Fruit fly (Drosophila melanogaster) whole organism, embryonic: ENCODE data around the gene CG16852.
A peak's percentile ranks its signal among the peaks of the same experiment; 100 is the strongest.

Experiments
- CG10366 ChIP-seq: fragments of 200-800 bp; sonication (Bioruptor generic); IDR thresholded peaks from 2 replicates; pipeline ENCODE4 v1.3.6; 2022; ENCODE audit warnings: missing biosample characterization, missing genetic modification characterization
- CG12155 ChIP-seq: fragments of 200-800 bp; sonication (Bioruptor generic); optimal IDR thresholded peaks from 3 replicates; lab custom pipeline; 2016; ENCODE audit warnings: missing biosample characterization, missing genetic modification characterization
- CG12659 ChIP-seq: fragments of 200-800 bp; sonication (Bioruptor generic); optimal IDR thresholded peaks from 3 replicates; lab custom pipeline; 2017; ENCODE audit warnings: mild to moderate bottlenecking, missing biosample characterization, missing genetic modification reagents, missing genetic modification characterization
- CG13775 ChIP-seq: fragments of 200-800 bp; sonication (Bioruptor generic); optimal IDR thresholded peaks from 3 replicates; lab custom pipeline; 2017; ENCODE audit warnings: missing biosample characterization, mild to moderate bottlenecking, missing genetic modification characterization
- CG14965 ChIP-seq: fragments of 200-800 bp; sonication (Bioruptor generic); optimal IDR thresholded peaks from 2 replicates; lab custom pipeline; 2016; ENCODE audit warnings: missing biosample characterization, missing genetic modification characterization, borderline replicate concordance
- CG16815 ChIP-seq: fragments of 200-800 bp; sonication (Bioruptor generic); optimal IDR thresholded peaks from 3 replicates; lab custom pipeline; 2017; ENCODE audit warnings: missing biosample characterization, mild to moderate bottlenecking, missing genetic modification characterization
- CG30403 ChIP-seq: fragments of 200-800 bp; sonication (Bioruptor generic); optimal IDR thresholded peaks from 3 replicates; lab custom pipeline; 2016; ENCODE audit warnings: missing biosample characterization, missing genetic modification characterization
- CG3726 ChIP-seq: fragments of 200-800 bp; sonication (Bioruptor generic); IDR thresholded peaks from 3 replicates; pipeline ENCODE4, ENCODE4 v1.3.6; 2022; ENCODE audit warnings: missing biosample characterization, missing genetic modification characterization
- CG4424 ChIP-seq: fragments of 200-800 bp; sonication (Bioruptor generic); optimal IDR thresholded peaks from 3 replicates; lab custom pipeline; 2016; ENCODE audit warnings: missing biosample characterization, missing genetic modification characterization
- CG4707 ChIP-seq: fragments of 200-800 bp; sonication (Bioruptor generic); optimal IDR thresholded peaks from 2 replicates; lab custom pipeline; 2018; ENCODE audit warnings: missing biosample characterization, mild to moderate bottlenecking, missing genetic modification characterization, moderate library complexity
- CG4854 ChIP-seq: fragments of 200-800 bp; sonication (Bioruptor generic); optimal IDR thresholded peaks from 2 replicates; lab custom pipeline; 2016; ENCODE audit warnings: missing biosample characterization, missing genetic modification characterization, inconsistent platforms
- CG6175 ChIP-seq: fragments of 200-800 bp; sonication (Bioruptor generic); IDR thresholded peaks from 3 replicates; pipeline ENCODE4 v1.3.6; 2022; ENCODE audit warnings: missing biosample characterization, missing genetic modification characterization
- CG6765 ChIP-seq: fragments of 200-800 bp; sonication (Bioruptor generic); optimal IDR thresholded peaks from 3 replicates; lab custom pipeline; 2017; ENCODE audit warnings: missing biosample characterization, mild to moderate bottlenecking, missing genetic modification characterization
- CG7963 ChIP-seq: fragments of 200-800 bp; sonication (Bioruptor generic); IDR thresholded peaks from 3 replicates; pipeline ENCODE4 v1.3.6; 2022; ENCODE audit warnings: missing biosample characterization, missing genetic modification characterization; ENCODE audit not compliant: partially characterized antibody
- CG7987 ChIP-seq: fragments of 200-800 bp; sonication (Bioruptor generic); optimal IDR thresholded peaks from 2 replicates; lab custom pipeline; 2018; ENCODE audit warnings: missing biosample characterization, mild to moderate bottlenecking, missing genetic modification characterization, moderate library complexity
- Camta ChIP-seq: fragments of 200-800 bp; sonication (Bioruptor generic); optimal IDR thresholded peaks from 2 replicates; lab custom pipeline; 2016; ENCODE audit warnings: missing biosample characterization, missing genetic modification characterization
- Dad ChIP-seq: fragments of 200-800 bp; sonication (Bioruptor generic); optimal IDR thresholded peaks from 3 replicates; lab custom pipeline; 2016; ENCODE audit warnings: missing biosample characterization, missing genetic modification characterization
- Dbx ChIP-seq: fragments of 200-800 bp; sonication (Bioruptor generic); IDR thresholded peaks from 3 replicates; pipeline ENCODE4 v1.3.6; 2022; ENCODE audit warnings: missing biosample characterization, missing genetic modification characterization
- Dek ChIP-seq: fragments of 200-800 bp; sonication (Bioruptor generic); optimal IDR thresholded peaks from 3 replicates; lab custom pipeline; 2019; ENCODE audit warnings: missing biosample characterization, mild to moderate bottlenecking, missing genetic modification characterization, moderate library complexity
- Dip2 ChIP-seq: fragments of 200-800 bp; sonication (Bioruptor generic); IDR thresholded peaks from 2 replicates; pipeline ENCODE4 v1.3.6; 2022; ENCODE audit warnings: missing biosample characterization, missing genetic modification characterization
- Dref ChIP-seq: fragments of 200-800 bp; sonication (Bioruptor generic); IDR thresholded peaks from 2 replicates; pipeline ENCODE4 v1.3.6; 2022; ENCODE audit warnings: missing biosample characterization, missing genetic modification characterization
- HLH4C ChIP-seq: fragments of 200-800 bp; sonication (Bioruptor generic); IDR thresholded peaks from 3 replicates; pipeline ENCODE4 v1.3.6; 2022; ENCODE audit warnings: missing biosample characterization, missing genetic modification characterization; ENCODE audit not compliant: partially characterized antibody
- Hmx ChIP-seq: fragments of 200-800 bp; sonication (Bioruptor generic); optimal IDR thresholded peaks from 2 replicates; lab custom pipeline; 2016; ENCODE audit warnings: missing biosample characterization, missing genetic modification characterization
- Lim3 ChIP-seq: fragments of 200-800 bp; sonication (Bioruptor generic); IDR thresholded peaks from 2 replicates; pipeline ENCODE4 v1.3.6; 2022; ENCODE audit warnings: missing biosample characterization, missing genetic modification characterization
- Sin3A ChIP-seq: fragments of >200 bp; optimal IDR thresholded peaks from 2 replicates; lab custom pipeline; 2018
- Six4 ChIP-seq: fragments of 200-800 bp; sonication (Bioruptor generic); optimal IDR thresholded peaks from 2 replicates; lab custom pipeline; 2016; ENCODE audit warnings: missing biosample characterization, missing genetic modification characterization
- Sry-β ChIP-seq: fragments of 200-800 bp; sonication (Bioruptor generic); optimal IDR thresholded peaks from 2 replicates; lab custom pipeline; 2018; ENCODE audit warnings: missing biosample characterization, mild to moderate bottlenecking, missing genetic modification characterization, moderate library complexity
- Sry-δ ChIP-seq: fragments of 200-800 bp; sonication (Bioruptor generic); optimal IDR thresholded peaks from 2 replicates; lab custom pipeline; 2016; ENCODE audit warnings: missing biosample characterization, missing genetic modification characterization
- ap ChIP-seq: fragments of 200-800 bp; sonication (Bioruptor generic); IDR thresholded peaks from 2 replicates; pipeline ENCODE4 v1.3.6; 2022; ENCODE audit warnings: missing biosample characterization, missing genetic modification characterization
- cad ChIP-seq: fragments of >200 bp; optimal IDR thresholded peaks from 2 replicates; lab custom pipeline; 2017; ENCODE audit warnings: missing biosample characterization, missing genetic modification characterization
- cas ChIP-seq: fragments of 200-800 bp; sonication (Bioruptor generic); IDR thresholded peaks from 2 replicates; pipeline ENCODE4 v1.3.6; 2022; ENCODE audit warnings: missing biosample characterization, missing genetic modification characterization
- ci ChIP-seq: fragments of 200-800 bp; sonication (Bioruptor generic); IDR thresholded peaks from 3 replicates; pipeline ENCODE4 v1.3.6; 2022; ENCODE audit warnings: missing biosample characterization, missing genetic modification characterization
- cwo ChIP-seq: fragments of 200-800 bp; sonication (Bioruptor generic); optimal IDR thresholded peaks from 3 replicates; lab custom pipeline; 2017; ENCODE audit warnings: missing biosample characterization, missing genetic modification characterization, mild to moderate bottlenecking, moderate library complexity, missing genetic modification reagents
- ems ChIP-seq: fragments of 200-800 bp; sonication (Bioruptor generic); optimal IDR thresholded peaks from 3 replicates; lab custom pipeline; 2016; ENCODE audit warnings: missing biosample characterization, missing genetic modification characterization
- fd96Cb ChIP-seq: fragments of 200-800 bp; sonication (Bioruptor generic); optimal IDR thresholded peaks from 2 replicates; lab custom pipeline; 2018; ENCODE audit warnings: missing biosample characterization, mild to moderate bottlenecking, missing genetic modification characterization, moderate library complexity
- gsb-n ChIP-seq: fragments of 200-800 bp; sonication (Bioruptor generic); optimal IDR thresholded peaks from 3 replicates; lab custom pipeline; 2018; ENCODE audit warnings: missing biosample characterization, mild to moderate bottlenecking, missing genetic modification characterization
- klu ChIP-seq: fragments of 200-800 bp; sonication (Bioruptor generic); IDR thresholded peaks from 2 replicates; pipeline ENCODE4 v1.3.6; 2022; ENCODE audit warnings: missing biosample characterization, missing genetic modification characterization
- lbe ChIP-seq: fragments of 200-800 bp; sonication (Bioruptor generic); optimal IDR thresholded peaks from 2 replicates; lab custom pipeline; 2016; ENCODE audit warnings: missing biosample characterization, mild to moderate bottlenecking, missing genetic modification characterization
- luna ChIP-seq: fragments of 200-800 bp; sonication (Bioruptor generic); optimal IDR thresholded peaks from 2 replicates; lab custom pipeline; 2016; ENCODE audit warnings: missing biosample characterization, missing genetic modification characterization
- oc ChIP-seq: fragments of 200-800 bp; sonication (Bioruptor generic); optimal IDR thresholded peaks from 2 replicates; lab custom pipeline; 2018; ENCODE audit warnings: missing biosample characterization, mild to moderate bottlenecking, missing genetic modification characterization, moderate library complexity
- pho ChIP-seq: fragments of 200-800 bp; sonication (Bioruptor generic); optimal IDR thresholded peaks from 2 replicates; lab custom pipeline; 2016; ENCODE audit warnings: missing biosample characterization, missing genetic modification characterization
- pzg ChIP-seq: fragments of 200-800 bp; sonication (Bioruptor generic); optimal IDR thresholded peaks from 3 replicates; lab custom pipeline; 2018; ENCODE audit warnings: missing biosample characterization, mild to moderate bottlenecking, missing genetic modification characterization, moderate library complexity
- sc ChIP-seq, 3 experiments: fragments of >200 bp in 2 of 3; fragments of 200-800 bp in 1 of 3; sonication (Bioruptor generic) in 1 of 3; optimal IDR thresholded peaks; 2 replicates in 2 of 3; 3 replicates in 1 of 3; lab custom pipeline; 2017; ENCODE audit warnings: mild to moderate bottlenecking in 1 of 3, missing biosample characterization in 1 of 3, missing genetic modification characterization in 1 of 3, missing genetic modification reagents in 1 of 3
- sisA ChIP-seq: fragments of 200-800 bp; sonication (Bioruptor generic); IDR thresholded peaks from 2 replicates; pipeline ENCODE4 v1.3.6; 2022; ENCODE audit warnings: missing biosample characterization, missing genetic modification characterization
- tna ChIP-seq: fragments of 200-800 bp; sonication (Bioruptor generic); IDR thresholded peaks from 2 replicates; pipeline ENCODE4 v1.3.6; 2022; ENCODE audit warnings: missing biosample characterization, missing genetic modification characterization; ENCODE audit not compliant: partially characterized antibody
- unc-4 ChIP-seq: fragments of 200-800 bp; sonication (Bioruptor generic); IDR thresholded peaks from 2 replicates; pipeline ENCODE4 v1.3.6; 2022; ENCODE audit warnings: missing biosample characterization, missing genetic modification characterization; ENCODE audit not compliant: partially characterized antibody
- vfl ChIP-seq: fragments of 200-800 bp; sonication (Bioruptor generic); optimal IDR thresholded peaks from 2 replicates; lab custom pipeline; 2016; ENCODE audit warnings: missing biosample characterization, missing genetic modification characterization
- vvl ChIP-seq: fragments of 200-800 bp; sonication (Bioruptor generic); IDR thresholded peaks from 2 replicates; pipeline ENCODE4 v1.3.6; 2022; ENCODE audit warnings: missing biosample characterization, missing genetic modification characterization
- zen2 ChIP-seq: fragments of 200-800 bp; sonication (Bioruptor generic); IDR thresholded peaks from 3 replicates; pipeline ENCODE4 v1.3.6; 2022; ENCODE audit warnings: missing biosample characterization, missing genetic modification characterization; ENCODE audit not compliant: partially characterized antibody

Gene CG16852

DNA sequence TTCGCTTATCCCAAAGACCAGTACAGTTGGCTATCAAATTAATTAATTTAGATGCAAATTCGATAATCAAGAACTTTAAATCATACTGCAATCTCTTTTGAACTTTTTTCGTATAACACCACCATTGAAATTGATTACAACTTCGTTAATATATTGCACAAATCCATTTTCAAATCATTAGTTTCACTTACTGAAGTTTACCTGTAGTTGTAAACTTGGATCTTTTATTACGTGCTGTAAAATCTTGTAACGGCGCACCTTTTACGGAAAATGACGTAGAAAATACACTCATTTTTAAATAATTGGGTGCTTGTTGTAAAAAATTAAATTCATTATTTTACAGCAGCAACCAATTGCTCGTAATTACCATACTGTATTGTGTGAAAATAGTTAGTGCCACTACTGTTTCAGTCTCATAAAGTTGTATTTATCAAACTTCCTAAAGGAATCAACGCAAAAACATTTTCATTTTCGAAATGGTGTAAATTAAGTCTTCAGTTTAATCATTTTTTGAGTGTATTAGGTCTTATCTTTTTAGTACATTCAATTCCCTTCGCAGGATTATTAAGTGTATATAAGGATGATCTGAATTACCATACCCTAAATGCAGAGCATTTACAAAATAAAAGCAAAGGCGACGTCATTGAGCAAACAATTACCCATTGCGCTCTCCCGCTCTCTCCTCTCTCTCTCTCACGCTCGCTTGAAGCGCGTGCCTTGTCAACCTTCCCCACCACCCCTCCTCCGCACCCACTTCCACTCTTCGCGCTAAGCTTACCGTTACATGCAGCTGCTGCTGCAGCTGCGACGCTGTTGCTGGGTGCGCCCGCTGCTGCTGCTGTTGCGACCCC is 28.1 kb upstream of the CG16852 start (continued):
- TF ChIP-seq CG14965 (no peak), Dek (tag; lab: Kevin White, UChicago) (no peak), cas (GFP tag; lab: Robert Waterston, UW) (no peak), cad (GFP tag; lab: Kevin White, UChicago) (no peak), Sry-δ (GFP tag; lab: Kevin White, UChicago) (no peak), pho (GFP tag; lab: Kevin White, UChicago) (no peak), ems (peak; percentile 13), sisA (GFP tag; lab: Robert Waterston, UW) (peak; percentile 35), vfl (GFP tag; lab: Kevin White, UChicago) (no peak), CG4707 (GFP tag; lab: Kevin White, UChicago) (no peak), CG7987 (no peak), CG6175 (peak; percentile 56; the same call in 2 of the 3 replicates), CG12155 (GFP tag; lab: Kevin White, UChicago) (peak; percentile 2), Six4 (GFP tag; lab: Kevin White, UChicago) (no peak), lbe (GFP tag; lab: Kevin White, UChicago) (no peak), luna (GFP tag; lab: Kevin White, UChicago) (no peak), CG16815 (GFP tag; lab: Kevin White, UChicago) (no peak), gsb-n (tag; lab: Kevin White, UChicago) (no peak), Sin3A (no peak), fd96Cb (tag; lab: Kevin White, UChicago) (peak; percentile 32), CG10366 (GFP tag; lab: Robert Waterston, UW) (peak; percentile 46), Dref (GFP tag; lab: Robert Waterston, UW) (no peak), CG4424 (no peak), vvl (GFP tag; lab: Robert Waterston, UW) (peak; percentile 30), ap (GFP tag; lab: Robert Waterston, UW) (peak; percentile 15; the same call in 1 of the 2 replicates), Lim3 (GFP tag; lab: Robert Waterston, UW) (no peak), CG6765 (GFP tag; lab: Kevin White, UChicago) (no peak), unc-4 (GFP tag; lab: Robert Waterston, UW) (no peak), CG3726 (no peak), oc (tag; lab: Kevin White, UChicago) (no peak), HLH4C (GFP tag; lab: Robert Waterston, UW) (no peak), Hmx (GFP tag; lab: Kevin White, UChicago) (no peak), Dbx (GFP tag; lab: Robert Waterston, UW) (no peak), CG7963 (GFP tag; lab: Robert Waterston, UW) (no peak), Camta (GFP tag; lab: Kevin White, UChicago) (no peak), Dip2 (no peak), CG4854 (GFP tag; lab: Kevin White, UChicago) (peak; percentile 21), ci (peak; percentile 24; the same call in 2 of the 3 replicates), Dad (GFP tag; lab: Kevin White, UChicago) (no peak), CG12659 (GFP tag; lab: Kevin White, UChicago) (peak; percentile 40), cwo (no peak), Sry-β (GFP tag; lab: Kevin White, UChicago) (no peak), CG13775 (no peak), CG30403 (GFP tag; lab: Kevin White, UChicago) (peak; percentile 31), tna (no peak), klu (GFP tag; lab: Robert Waterston, UW) (no peak), sc (optimal IDR thresholded peaks at IDR 0.05; lab: Kevin White, UChicago) (no peak), sc (GFP tag; optimal IDR thresholded peaks at IDR 0.05; lab: Kevin White, UChicago) (no peak), pzg (no peak), zen2 (0 out of 3 replicates have a peak, but pooled peaks have one; percentile 6)
